Fruit fly (Drosophila melanogaster): ENCODE measurements around the gene Ndc80.

- no peak for TF ChIP-seq pan (optimal IDR thresholded peaks at IDR 0.05)
- TF ChIP-seq psq (GFP tag; optimal IDR thresholded peaks at IDR 0.05): no peak
- TF ChIP-seq Myc (optimal IDR thresholded peaks at IDR 0.05): no peak
- TF ChIP-seq OdsH (GFP tag; optimal IDR thresholded peaks at IDR 0.05): no peak
- no peak for TF ChIP-seq brk (GFP tag; optimal IDR thresholded peaks at IDR 0.05)
- TF ChIP-seq usp (GFP tag; optimal IDR thresholded peaks at IDR 0.05): no peak
- no peak for TF ChIP-seq dsf (GFP tag; optimal IDR thresholded peaks at IDR 0.05; ENCODE audit: borderline replicate concordance)
- TF ChIP-seq dmrt93B (GFP tag; optimal IDR thresholded peaks at IDR 0.05): no peak
- TF ChIP-seq br (GFP tag; optimal IDR thresholded peaks at IDR 0.05): no peak
- TF ChIP-seq Dfd (GFP tag; optimal IDR thresholded peaks at IDR 0.05): no peak
- TF ChIP-seq woc (GFP tag; optimal IDR thresholded peaks at IDR 0.05): no peak
Measured at dm6 chrX:13572382-13572781, 39.5 kb downstream of the Ndc80 start.

Measured in whole organism, wandering third instar larva.